Worm (Caenorhabditis elegans) whole organism, young adult: ENCODE results near the gene ttn-1.

ENCODE experiments used
- D2030.7 ChIP-seq: fragments of 200-800 bp; sonication (Bioruptor generic); IDR thresholded peaks from 2 replicates; pipeline ENCODE4 v1.3.6; 2022; ENCODE audit warnings: missing genetic modification reagents, missing genetic modification characterization, missing compliant biosample characterization
- F49E8.2 ChIP-seq: sonication (generic microtip); optimal IDR thresholded peaks from 3 replicates; lab custom pipeline; 2017; ENCODE audit warnings: missing genetic modification characterization, mild to moderate bottlenecking, missing compliant biosample characterization, antibody characterized with exemption, moderate library complexity; ENCODE audit not compliant: insufficient read depth
- F57A8.1 ChIP-seq: fragments of 200-800 bp; sonication (Bioruptor generic); optimal IDR thresholded peaks from 2 replicates; lab custom pipeline; 2018; ENCODE audit warnings: mild to moderate bottlenecking, missing genetic modification characterization, moderate library complexity, missing compliant biosample characterization
- K11D2.4 ChIP-seq: fragments of 200-800 bp; sonication (Bioruptor generic); IDR thresholded peaks from 2 replicates; pipeline ENCODE4 v1.3.6; 2022; ENCODE audit warnings: missing genetic modification reagents, missing genetic modification characterization, missing compliant biosample characterization
- Y56A3A.18 ChIP-seq: fragments of 200-800 bp; sonication (Bioruptor generic); IDR thresholded peaks from 2 replicates; pipeline ENCODE4 v1.3.6; 2022; ENCODE audit warnings: missing genetic modification reagents, missing genetic modification characterization, missing compliant biosample characterization
- Y79H2A.3 ChIP-seq: fragments of 200-800 bp; sonication (Bioruptor generic); conservative IDR thresholded peaks from 2 replicates; pipeline ENCODE4 v1.3.6; 2022; ENCODE audit warnings: missing genetic modification reagents, missing genetic modification characterization, missing compliant biosample characterization
- Y95B8A.8 ChIP-seq: fragments of 200-800 bp; sonication (Bioruptor generic); IDR thresholded peaks from 2 replicates; pipeline ENCODE4 v1.3.6; 2022; ENCODE audit warnings: missing genetic modification reagents, missing genetic modification characterization, missing compliant biosample characterization
- aptf-3 ChIP-seq: fragments of 200-800 bp; sonication (Bioruptor generic); IDR thresholded peaks from 2 replicates; pipeline ENCODE4 v1.3.6; 2022; ENCODE audit warnings: missing genetic modification characterization, missing compliant biosample characterization
- attf-6 ChIP-seq: fragments of 200-800 bp; sonication (Bioruptor generic); IDR thresholded peaks from 2 replicates; pipeline ENCODE4 v1.3.6; 2022; ENCODE audit warnings: missing genetic modification reagents, missing genetic modification characterization, missing compliant biosample characterization
- cebp-1 ChIP-seq, 2 experiments: fragments of 200-800 bp in 1 of 2; sonication (Bioruptor generic) in 1 of 2; sonication (generic microtip) in 1 of 2; IDR thresholded peaks in 1 of 2; optimal IDR thresholded peaks in 1 of 2; 2 replicates each; pipeline versions ENCODE4 v1.3.6 to Lab custom; 2017 to 2022; ENCODE audit warnings: missing compliant biosample characterization in 2 of 2, missing genetic modification characterization in 2 of 2, mild to moderate bottlenecking in 1 of 2, missing genetic modification reagents in 1 of 2, moderate library complexity in 1 of 2
- cebp-2 ChIP-seq: fragments of 200-800 bp; sonication (Bioruptor generic); IDR thresholded peaks from 2 replicates; pipeline ENCODE4 v1.3.6; 2022; ENCODE audit warnings: missing genetic modification characterization, missing compliant biosample characterization
- ceh-40 ChIP-seq: fragments of 200-800 bp; sonication (Bioruptor generic); IDR thresholded peaks from 2 replicates; pipeline ENCODE4 v1.3.6; 2022; ENCODE audit warnings: missing genetic modification characterization, missing compliant biosample characterization
- ceh-91 ChIP-seq: fragments of 200-800 bp; sonication (Bioruptor generic); IDR thresholded peaks from 2 replicates; pipeline ENCODE4 v1.3.6; 2022; ENCODE audit warnings: missing genetic modification reagents, missing genetic modification characterization, missing compliant biosample characterization
- chd-7 ChIP-seq: sonication (generic microtip); optimal IDR thresholded peaks from 2 replicates; lab custom pipeline; 2016; ENCODE audit warnings: mild to moderate bottlenecking, missing genetic modification characterization, moderate library complexity, missing compliant biosample characterization
- dox-1 ChIP-seq: fragments of 200-800 bp; sonication (Bioruptor generic); IDR thresholded peaks from 2 replicates; pipeline ENCODE4 v1.3.6; 2022; ENCODE audit warnings: missing genetic modification reagents, missing genetic modification characterization, missing compliant biosample characterization
- dpl-1 ChIP-seq: fragments of 150-350 bp; optimal IDR thresholded peaks from 2 replicates; lab custom pipeline; 2014; ENCODE audit warnings: missing biosample characterization, missing genetic modification reagents, missing genetic modification characterization
- efl-1 ChIP-seq: fragments of 150-350 bp; optimal IDR thresholded peaks from 2 replicates; lab custom pipeline; 2014; ENCODE audit warnings: missing biosample characterization, missing genetic modification reagents, missing genetic modification characterization
- egrh-3 ChIP-seq: fragments of 200-800 bp; sonication (Bioruptor generic); IDR thresholded peaks from 2 replicates; pipeline ENCODE4 v1.3.6; 2022; ENCODE audit warnings: missing genetic modification reagents, missing genetic modification characterization, missing compliant biosample characterization
- ekl-4 ChIP-seq: fragments of 200-800 bp; sonication (Bioruptor generic); IDR thresholded peaks from 2 replicates; pipeline ENCODE4 v1.3.6; 2022; ENCODE audit warnings: missing genetic modification reagents, missing genetic modification characterization, missing compliant biosample characterization
- hmg-1.2 ChIP-seq: fragments of 200-800 bp; sonication (Bioruptor generic); IDR thresholded peaks from 2 replicates; pipeline ENCODE4 v1.3.6; 2022; ENCODE audit warnings: missing genetic modification reagents, missing genetic modification characterization, missing compliant biosample characterization
- hsf-1 ChIP-seq: fragments of 200-800 bp; sonication (Bioruptor generic); IDR thresholded peaks from 2 replicates; pipeline ENCODE4 v1.3.6; 2022; ENCODE audit warnings: missing genetic modification reagents, missing genetic modification characterization, missing compliant biosample characterization
- lsl-1 ChIP-seq: fragments of 200-800 bp; sonication (Bioruptor generic); optimal IDR thresholded peaks from 2 replicates; lab custom pipeline; 2018; ENCODE audit warnings: mild to moderate bottlenecking, missing genetic modification characterization, moderate library complexity, missing compliant biosample characterization
- madf-10 ChIP-seq: sonication (generic microtip); optimal IDR thresholded peaks from 2 replicates; lab custom pipeline; 2016; ENCODE audit warnings: mild to moderate bottlenecking, missing genetic modification characterization, missing compliant biosample characterization
- madf-3 ChIP-seq: fragments of 200-800 bp; sonication (Bioruptor generic); IDR thresholded peaks from 2 replicates; pipeline ENCODE4 v1.3.6; 2022; ENCODE audit warnings: missing genetic modification reagents, missing genetic modification characterization, missing compliant biosample characterization
- madf-6 ChIP-seq: fragments of 200-800 bp; sonication (Bioruptor generic); IDR thresholded peaks from 2 replicates; pipeline ENCODE4 v1.3.6; 2022; ENCODE audit warnings: missing genetic modification reagents, missing genetic modification characterization, missing compliant biosample characterization
- madf-8 ChIP-seq: fragments of 200-800 bp; sonication (Bioruptor generic); conservative IDR thresholded peaks from 2 replicates; pipeline ENCODE4 v1.3.6; 2022; ENCODE audit warnings: missing genetic modification reagents, missing genetic modification characterization, missing compliant biosample characterization
- nfya-2 ChIP-seq: fragments of 200-800 bp; sonication (Bioruptor generic); IDR thresholded peaks from 2 replicates; pipeline ENCODE4 v1.3.6; 2022; ENCODE audit warnings: missing genetic modification reagents, missing genetic modification characterization, missing compliant biosample characterization
- nhr-90 ChIP-seq: sonication (generic microtip); optimal IDR thresholded peaks from 2 replicates; lab custom pipeline; 2016; ENCODE audit warnings: missing genotype, mild to moderate bottlenecking, missing genetic modification characterization, missing compliant biosample characterization
- pbrm-1 ChIP-seq: fragments of 200-800 bp; sonication (Bioruptor generic); IDR thresholded peaks from 2 replicates; pipeline ENCODE4 v1.3.6; 2022; ENCODE audit warnings: missing genetic modification reagents, missing genetic modification characterization, missing compliant biosample characterization
- rcor-1 ChIP-seq: fragments of 200-800 bp; sonication (Bioruptor generic); IDR thresholded peaks from 2 replicates; pipeline ENCODE4 v1.3.6; 2022; ENCODE audit warnings: missing genetic modification reagents, missing genetic modification characterization, missing compliant biosample characterization
- repo-1 ChIP-seq: sonication (generic microtip); optimal IDR thresholded peaks from 2 replicates; lab custom pipeline; 2017; ENCODE audit warnings: mild to moderate bottlenecking, missing genetic modification characterization, missing compliant biosample characterization
- rpc-1 ChIP-seq, 2 experiments: fragments of 150-350 bp in 1 of 2; sonication (generic microtip) in 1 of 2; optimal IDR thresholded peaks; 2 replicates each; lab custom pipeline; 2014 to 2018; ENCODE audit warnings: missing biosample characterization in 1 of 2, missing genetic modification characterization in 1 of 2, missing genetic modification reagents in 1 of 2, missing genotype in 1 of 2
- sdz-38 ChIP-seq: sonication (generic microtip); optimal IDR thresholded peaks from 2 replicates; lab custom pipeline; 2016; ENCODE audit warnings: missing genotype, missing genetic modification characterization, missing compliant biosample characterization
- sea-2 ChIP-seq: fragments of 200-800 bp; sonication (Bioruptor generic); IDR thresholded peaks from 2 replicates; pipeline ENCODE4 v1.3.6; 2022; ENCODE audit warnings: missing genetic modification characterization, missing compliant biosample characterization
- snpc-3.4 ChIP-seq: sonication (generic microtip); optimal IDR thresholded peaks from 2 replicates; lab custom pipeline; 2017; ENCODE audit warnings: missing genetic modification characterization, mild to moderate bottlenecking, missing compliant biosample characterization, antibody characterized with exemption, moderate library complexity, missing genotype, missing genetic modification reagents
- snpc-4 ChIP-seq, 5 experiments: fragments of 150-350 bp in 1 of 5; sonication (generic microtip) in 4 of 5; optimal IDR thresholded peaks; 2 replicates each; lab custom pipeline; 2014 to 2018; ENCODE audit warnings: missing genetic modification characterization in 5 of 5, missing biosample characterization in 3 of 5, antibody characterized with exemption in 2 of 5, mild to moderate bottlenecking in 2 of 5, missing compliant biosample characterization in 2 of 5, missing genotype in 2 of 5, moderate library complexity in 2 of 5, missing genetic modification reagents in 1 of 5
- sptf-2 ChIP-seq: fragments of 200-800 bp; sonication (Bioruptor generic); optimal IDR thresholded peaks from 2 replicates; lab custom pipeline; 2018; ENCODE audit warnings: mild to moderate bottlenecking, missing genetic modification characterization, missing compliant biosample characterization
- tlf-1 ChIP-seq: fragments of 200-800 bp; sonication (Bioruptor generic); optimal IDR thresholded peaks from 2 replicates; lab custom pipeline; 2018; ENCODE audit warnings: mild to moderate bottlenecking, missing genetic modification characterization, missing compliant biosample characterization
- unc-130 ChIP-seq: sonication (generic microtip); optimal IDR thresholded peaks from 2 replicates; lab custom pipeline; 2016; ENCODE audit warnings: missing genetic modification reagents, missing genetic modification characterization, missing compliant biosample characterization
- xnd-1 ChIP-seq: sonication (generic microtip); optimal IDR thresholded peaks from 2 replicates; lab custom pipeline; 2016; ENCODE audit warnings: missing genotype, missing genetic modification reagents, missing genetic modification characterization, missing compliant biosample characterization
- zim-3 ChIP-seq: sonication (generic microtip); optimal IDR thresholded peaks from 2 replicates; lab custom pipeline; 2017; ENCODE audit warnings: mild to moderate bottlenecking, missing genetic modification characterization, moderate library complexity, missing compliant biosample characterization
- ztf-26 ChIP-seq: sonication (generic microtip); optimal IDR thresholded peaks from 2 replicates; lab custom pipeline; 2017; ENCODE audit warnings: missing genetic modification characterization, missing compliant biosample characterization

ttn-1 gene

DNA sequence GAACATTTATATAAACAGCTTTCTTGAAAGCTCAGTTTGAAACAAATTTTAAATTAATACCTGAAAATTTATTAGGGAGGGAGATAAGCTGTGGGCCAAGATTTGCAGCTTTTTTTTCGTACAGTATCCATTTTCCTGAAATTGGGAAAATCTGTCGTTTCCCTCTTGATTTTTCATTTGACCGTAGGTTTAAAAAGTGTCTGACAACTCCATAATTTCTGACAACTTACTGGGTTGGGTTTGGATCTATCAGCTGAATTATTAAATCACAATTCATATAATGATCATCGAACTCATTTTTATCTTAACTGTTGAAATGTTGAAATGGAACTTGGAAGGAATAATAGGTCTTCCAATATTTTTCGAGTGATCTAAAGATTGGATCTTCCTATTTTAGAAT, 18.3 kb upstream of the ttn-1 start (continued):
- peak; percentile 8 for TF ChIP-seq snpc-4 (GFP tag; optimal IDR thresholded peaks at IDR 0.05; lab: Kevin White, UChicago)
- TF ChIP-seq snpc-4 (tag; optimal IDR thresholded peaks at IDR 0.05; lab: Kevin White, UChicago) = no peak
- TF ChIP-seq dox-1 (GFP tag; lab: Robert Waterston, UW) = no peak
- TF ChIP-seq cebp-1 (GFP tag; IDR thresholded peaks at IDR 0.05; lab: Robert Waterston, UW) = no peak
- TF ChIP-seq cebp-1 (tag; optimal IDR thresholded peaks at IDR 0.05; lab: Kevin White, UChicago) = peak; percentile 45
- TF ChIP-seq sptf-2 (GFP tag; lab: Kevin White, UChicago) = no peak
- 0 out of 2 replicates have a peak, but pooled peaks have one; percentile 65 for TF ChIP-seq nfya-2 (GFP tag; lab: Robert Waterston, UW)
- TF ChIP-seq Y95B8A.8 (GFP tag; lab: Robert Waterston, UW) = 0 out of 2 replicates have a peak, but pooled peaks have one; percentile 19
- no peak for TF ChIP-seq dpl-1

DNA sequence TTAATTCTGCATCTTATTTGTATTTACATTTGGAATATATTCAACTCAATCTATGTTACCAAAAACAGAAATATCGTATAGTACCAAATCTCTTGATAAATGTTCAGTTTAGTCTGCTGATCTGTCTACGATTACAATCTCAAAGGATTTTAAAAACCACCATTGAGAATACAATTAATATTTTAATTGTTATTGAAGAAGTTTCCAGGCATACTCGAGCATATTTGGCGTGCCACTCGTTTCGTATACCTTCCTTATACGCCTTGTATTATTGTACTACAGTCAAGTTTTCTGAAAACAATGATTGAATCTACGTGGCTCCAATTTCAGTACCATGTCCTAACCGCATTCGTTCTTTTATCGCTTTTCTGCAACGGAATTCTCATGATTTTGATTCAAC, 15.4 kb upstream of the ttn-1 start, which contains the start of gene str-206:
Gene str-206, plus strand, starts transcription at position 301 of the 400 bp plus-strand sequence.
- TF ChIP-seq repo-1 (peak; percentile 28), F57A8.1 (GFP tag; lab: Kevin White, UChicago) (no peak)

DNA sequence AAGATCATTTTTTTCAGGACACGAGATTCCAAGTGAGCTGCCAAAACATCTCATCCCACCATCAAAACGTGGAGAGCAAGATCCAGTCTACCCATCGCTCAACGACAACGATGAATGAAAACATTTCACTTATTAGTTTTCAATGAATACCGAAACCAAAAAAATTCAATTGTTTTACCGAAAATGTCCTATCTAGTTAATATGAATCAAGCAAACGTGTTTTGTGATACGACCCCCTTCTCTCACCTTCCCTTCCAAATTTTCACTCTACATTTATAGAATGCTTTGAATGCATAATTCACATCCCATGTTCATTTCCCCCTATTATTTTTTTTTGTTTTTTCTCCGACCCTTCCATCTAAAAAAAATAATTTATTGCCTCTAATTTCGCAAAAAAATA, 14.7 kb upstream of the ttn-1 start:
- TF ChIP-seq pbrm-1 (GFP tag; lab: Robert Waterston, UW) = no peak
- TF ChIP-seq madf-6 (GFP tag; lab: Robert Waterston, UW) = no peak
- TF ChIP-seq unc-130 (GFP tag; lab: Kevin White, UChicago) = no peak
- TF ChIP-seq madf-10 = no peak
- no peak for TF ChIP-seq attf-6 (GFP tag; lab: Robert Waterston, UW)
- no peak for TF ChIP-seq zim-3 (tag; lab: Kevin White, UChicago)
- no peak for TF ChIP-seq chd-7 (tag; lab: Kevin White, UChicago)
- TF ChIP-seq madf-3 = no peak
- TF ChIP-seq F57A8.1 (GFP tag; lab: Kevin White, UChicago) = no peak
- no peak for TF ChIP-seq K11D2.4 (GFP tag; lab: Robert Waterston, UW)
- no peak for TF ChIP-seq Y56A3A.18 (GFP tag; lab: Robert Waterston, UW)
- no peak for TF ChIP-seq egrh-3
- TF ChIP-seq cebp-2 = no peak
- TF ChIP-seq rpc-1 (optimal IDR thresholded peaks at IDR 0.05; lab: Kevin White, UChicago) = no peak
- no peak for TF ChIP-seq rpc-1 (tag; optimal IDR thresholded peaks at IDR 0.05; lab: Kevin White, UChicago)

DNA sequence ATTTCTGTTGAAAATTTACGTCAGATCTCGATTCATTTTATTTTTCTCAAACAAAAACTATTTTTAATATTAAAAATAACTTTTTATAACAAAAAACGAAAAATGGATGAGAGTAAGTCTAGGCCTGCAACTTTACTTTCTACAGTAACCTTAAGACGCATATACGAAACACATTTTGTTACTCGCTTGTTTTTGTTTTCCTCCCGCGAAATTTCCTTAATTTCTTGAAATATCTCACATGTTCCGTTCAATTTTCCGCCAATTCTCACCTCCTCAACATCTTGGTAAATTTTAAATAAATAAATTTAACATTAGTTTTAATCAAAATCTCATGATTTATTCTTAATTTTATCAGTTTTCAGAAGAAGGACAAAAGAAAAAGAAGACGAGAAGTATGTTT, 12.0 kb upstream of the ttn-1 start:
- TF ChIP-seq aptf-3 (GFP tag; lab: Robert Waterston, UW) = no peak
- TF ChIP-seq sea-2 (GFP tag; lab: Robert Waterston, UW) = no peak
- peak; percentile 81 for TF ChIP-seq ceh-91 (GFP tag; lab: Robert Waterston, UW)
- TF ChIP-seq efl-1 = peak; percentile 94
- TF ChIP-seq lsl-1 (GFP tag; lab: Kevin White, UChicago) = peak; percentile 95
- peak; percentile 95 for TF ChIP-seq xnd-1 (tag; lab: Kevin White, UChicago)
- TF ChIP-seq D2030.7 (GFP tag; lab: Robert Waterston, UW) = peak; percentile 76
- TF ChIP-seq rcor-1 (GFP tag; lab: Robert Waterston, UW) = 0 out of 2 replicates have a peak, but pooled peaks have one; percentile 47
- TF ChIP-seq dpl-1 = peak; percentile 67
- TF ChIP-seq ekl-4 (GFP tag; lab: Robert Waterston, UW) = 0 out of 2 replicates have a peak, but pooled peaks have one; percentile 16
- TF ChIP-seq F49E8.2 (tag; lab: Kevin White, UChicago) = peak; percentile 13
- TF ChIP-seq madf-8 (GFP tag; lab: Robert Waterston, UW) = peak; percentile 99
- no peak for TF ChIP-seq ztf-26 (tag; lab: Kevin White, UChicago)
- no peak for TF ChIP-seq madf-3
- no peak for TF ChIP-seq ceh-40 (GFP tag; lab: Robert Waterston, UW)
- TF ChIP-seq hmg-1.2 (GFP tag; lab: Robert Waterston, UW) = peak; percentile 33; the same call in 1 of the 2 replicates
- peak; percentile 70 for TF ChIP-seq hsf-1 (GFP tag; lab: Robert Waterston, UW)
- peak; percentile 63 for TF ChIP-seq snpc-3.4 (tag; lab: Kevin White, UChicago)
- no peak for TF ChIP-seq sdz-38 (tag; lab: Kevin White, UChicago)
- no peak for TF ChIP-seq nhr-90 (tag; lab: Kevin White, UChicago)
- TF ChIP-seq madf-6 (GFP tag; lab: Robert Waterston, UW) = peak; percentile 99
- peak; percentile 6 for TF ChIP-seq tlf-1 (GFP tag; lab: Kevin White, UChicago)
- TF ChIP-seq pbrm-1 (GFP tag; lab: Robert Waterston, UW) = no peak
- TF ChIP-seq Y79H2A.3 (GFP tag; lab: Robert Waterston, UW) = no peak
